Worm (Caenorhabditis elegans) whole organism, L4/young adult: ENCODE data around the gene F17E9.18.

ENCODE experiments used
- W03F9.2 ChIP-seq: fragments of 150-350 bp; optimal IDR thresholded peaks from 2 replicates; lab custom pipeline; 2014; ENCODE audit warnings: missing biosample characterization, missing genetic modification characterization
- dao-5 ChIP-seq: sonication (generic microtip); optimal IDR thresholded peaks from 2 replicates; lab custom pipeline; 2016; ENCODE audit warnings: missing genotype, missing genetic modification characterization, moderate library complexity, missing compliant biosample characterization
- him-1 ChIP-seq: sonication (generic microtip); optimal IDR thresholded peaks from 2 replicates; lab custom pipeline; 2016; ENCODE audit warnings: missing genotype, missing genetic modification reagents, missing genetic modification characterization, missing compliant biosample characterization

- TF ChIP-seq W03F9.2 = no peak
- no peak for TF ChIP-seq him-1 (tag; lab: Kevin White, UChicago)
- no peak for TF ChIP-seq dao-5 (tag; lab: Kevin White, UChicago)
Observed at ce11 chrIV:8332526-8332925, 14.4 kb downstream of the F17E9.18 start, which contains the start of gene lys-10.
